Fruit fly (Drosophila melanogaster) whole organism: ENCODE data around the gene park.

ENCODE experiments used
- CG8478 ChIP-seq: fragments of >200 bp; optimal IDR thresholded peaks from 2 replicates; lab custom pipeline; 2018; ENCODE audit warnings: inconsistent platforms
- EcR ChIP-seq, 2 experiments: fragments of >200 bp; optimal IDR thresholded peaks; 2 replicates each; lab custom pipeline; 2017; ENCODE audit warnings: missing biosample characterization in 2 of 2, missing genetic modification characterization in 2 of 2, missing genetic modification reagents in 2 of 2
- pan ChIP-seq: fragments of >200 bp; optimal IDR thresholded peaks from 2 replicates; lab custom pipeline; 2017
- psq ChIP-seq: fragments of >200 bp; optimal IDR thresholded peaks from 2 replicates; lab custom pipeline; 2017
- usp ChIP-seq: fragments of >200 bp; optimal IDR thresholded peaks from 2 replicates; lab custom pipeline; 2017; ENCODE audit warnings: missing biosample characterization, missing genetic modification characterization, mixed read lengths

dm6 chr3L:21209921-21210532 is 13.4 kb upstream of the park start, which contains the start of the genes CG10510 and CG10508:
- no peak for TF ChIP-seq usp (GFP tag; lab: Kevin White, UChicago)
- TF ChIP-seq CG8478: no peak
- TF ChIP-seq psq: no peak
- no peak for TF ChIP-seq pan (lab: Kevin White, UChicago)
- TF ChIP-seq EcR (GFP tag; optimal IDR thresholded peaks at IDR 0.05; lab: Kevin White, UChicago): no peak
